Worm (Caenorhabditis elegans): ENCODE measurements around the gene srg-20.

DNA sequence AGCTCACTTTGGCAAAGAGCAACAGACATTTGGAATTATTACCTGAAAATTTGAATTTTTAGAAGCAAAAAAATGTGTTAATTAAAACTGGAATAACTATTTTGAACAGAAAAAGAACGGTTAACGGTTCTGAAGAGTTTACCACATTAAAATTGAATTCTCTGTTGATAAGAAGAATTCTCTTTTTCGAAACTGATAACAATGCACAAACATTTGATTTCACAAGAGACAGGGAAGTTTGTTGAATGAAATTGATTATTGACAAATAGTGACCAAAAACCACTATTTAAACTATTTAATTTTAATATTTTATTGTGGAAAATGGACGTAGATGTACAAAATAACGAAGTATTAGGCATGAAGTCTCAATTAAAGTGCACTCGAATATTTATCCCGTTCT lies 28.9 kb upstream of the srg-20 start:
- TF ChIP-seq pax-1 (tag; optimal IDR thresholded peaks at IDR 0.05) (no peak), hlh-8 (tag; optimal IDR thresholded peaks at IDR 0.05) (no peak), rnt-1 (tag; optimal IDR thresholded peaks at IDR 0.05) (no peak), nhr-11 (tag; optimal IDR thresholded peaks at IDR 0.05) (no peak), madf-2 (tag; optimal IDR thresholded peaks at IDR 0.05) (no peak), F13H6.1 (tag; optimal IDR thresholded peaks at IDR 0.05) (no peak), elt-4 (tag; optimal IDR thresholded peaks at IDR 0.05) (no peak)
